Worm (Caenorhabditis elegans) whole organism, L1 larva: ENCODE results near the gene bath-38.
A peak's percentile ranks its signal among the peaks of the same experiment; 100 is the strongest.

Source experiments
- C04F5.9 ChIP-seq: sonication (generic microtip); optimal IDR thresholded peaks from 2 replicates; lab custom pipeline; 2016; ENCODE audit warnings: missing genetic modification characterization, missing compliant biosample characterization
- C16A3.4 ChIP-seq: fragments of 150-350 bp; optimal IDR thresholded peaks from 2 replicates; lab custom pipeline; 2014; ENCODE audit warnings: missing biosample characterization, missing genetic modification characterization
- F16B12.6 ChIP-seq: fragments of 150-350 bp; optimal IDR thresholded peaks from 2 replicates; lab custom pipeline; 2014; ENCODE audit warnings: missing biosample characterization, missing genetic modification characterization
- blmp-1 ChIP-seq: fragments of 150-350 bp; optimal IDR thresholded peaks from 2 replicates; lab custom pipeline; 2014; ENCODE audit warnings: missing biosample characterization, missing genetic modification characterization
- ceh-8 ChIP-seq: fragments of 200-800 bp; sonication (Bioruptor generic); optimal IDR thresholded peaks from 2 replicates; lab custom pipeline; 2018; ENCODE audit warnings: mild to moderate bottlenecking, missing genetic modification characterization, moderate library complexity, missing compliant biosample characterization
- ceh-82 ChIP-seq, 3 experiments: fragments of 150-350 bp in 1 of 3; sonication (generic microtip) in 2 of 3; optimal IDR thresholded peaks; 2 replicates each; lab custom pipeline; 2014 to 2017; ENCODE audit warnings: missing biosample characterization in 3 of 3, missing genetic modification characterization in 3 of 3
- ceh-88 ChIP-seq: fragments of 200-800 bp; sonication (Bioruptor generic); IDR thresholded peaks from 2 replicates; pipeline ENCODE4 v1.3.6; 2022; ENCODE audit warnings: missing genetic modification characterization, missing compliant biosample characterization
- ceh-90 ChIP-seq: sonication (generic microtip); optimal IDR thresholded peaks from 2 replicates; lab custom pipeline; 2016; ENCODE audit warnings: missing genetic modification characterization, missing compliant biosample characterization
- dpl-1 ChIP-seq, 3 experiments: fragments of 150-350 bp in 2 of 3; sonication (generic microtip) in 1 of 3; optimal IDR thresholded peaks; 2 replicates each; lab custom pipeline; 2014 to 2017; ENCODE audit warnings: missing biosample characterization in 3 of 3, missing genetic modification characterization in 3 of 3, missing genetic modification reagents in 3 of 3
- efl-1 ChIP-seq, 4 experiments: fragments of 150-350 bp; optimal IDR thresholded peaks in 3 of 4; peaks in 1 of 4; 1 replicate in 1 of 4; 2 replicates in 3 of 4; lab custom pipeline; 2014; ENCODE audit warnings: missing biosample characterization in 2 of 4, missing genetic modification characterization in 2 of 4, missing genetic modification reagents in 2 of 4
- egl-13 ChIP-seq: sonication (generic microtip); optimal IDR thresholded peaks from 2 replicates; lab custom pipeline; 2016; ENCODE audit warnings: missing genotype, missing genetic modification reagents, missing genetic modification characterization, missing compliant biosample characterization
- egl-27 ChIP-seq, 2 experiments: fragments of 150-350 bp in 1 of 2; sonication (generic microtip); optimal IDR thresholded peaks; 3 replicates each; lab custom pipeline; 2017 to 2018; ENCODE audit warnings: missing biosample characterization in 2 of 2, missing genetic modification characterization in 2 of 2, missing genetic modification reagents in 2 of 2
- elt-2 ChIP-seq: sonication (generic microtip); optimal IDR thresholded peaks from 2 replicates; lab custom pipeline; 2016; ENCODE audit warnings: missing genetic modification characterization, mild to moderate bottlenecking, inconsistent platforms, missing compliant biosample characterization, missing genetic modification reagents
- elt-3 ChIP-seq, 6 experiments: fragments of 150-350 bp in 1 of 6; sonication (generic microtip); optimal IDR thresholded peaks; 2 replicates each; lab custom pipeline; 2017 to 2018; ENCODE audit warnings: missing biosample characterization in 6 of 6, missing genetic modification characterization in 6 of 6, inconsistent platforms in 1 of 6
- fkh-4 ChIP-seq: sonication (generic microtip); optimal IDR thresholded peaks from 2 replicates; lab custom pipeline; 2016; ENCODE audit warnings: missing compliant biosample characterization, missing genetic modification characterization, borderline replicate concordance
- fkh-8 ChIP-seq: sonication (generic microtip); optimal IDR thresholded peaks from 2 replicates; lab custom pipeline; 2016; ENCODE audit warnings: mild to moderate bottlenecking, missing genetic modification characterization, missing compliant biosample characterization
- fos-1 ChIP-seq: fragments of 150-350 bp; optimal IDR thresholded peaks from 2 replicates; lab custom pipeline; 2014; ENCODE audit warnings: missing biosample characterization, missing genetic modification characterization
- grh-1 ChIP-seq: fragments of 200-800 bp; sonication (Bioruptor generic); IDR thresholded peaks from 2 replicates; pipeline ENCODE4 v1.3.6; 2022; ENCODE audit warnings: missing genetic modification reagents, missing genetic modification characterization, missing compliant biosample characterization
- irx-1 ChIP-seq: sonication (generic microtip); optimal IDR thresholded peaks from 2 replicates; lab custom pipeline; 2016; ENCODE audit warnings: missing genetic modification characterization, missing compliant biosample characterization
- isw-1 ChIP-seq: fragments of 200-800 bp; sonication (Bioruptor generic); IDR thresholded peaks from 2 replicates; pipeline ENCODE4 v1.3.6; 2022; ENCODE audit warnings: missing genetic modification characterization, missing compliant biosample characterization
- jun-1 ChIP-seq: fragments of 150-350 bp; optimal IDR thresholded peaks from 2 replicates; lab custom pipeline; 2014; ENCODE audit warnings: missing biosample characterization, missing genetic modification reagents, missing genetic modification characterization
- lin-13 ChIP-seq: fragments of 150-350 bp; optimal IDR thresholded peaks from 2 replicates; lab custom pipeline; 2014; ENCODE audit warnings: missing biosample characterization, missing genetic modification reagents, missing genetic modification characterization
- lin-35 ChIP-seq, 2 experiments: fragments of 150-350 bp; optimal IDR thresholded peaks; 2 replicates each; lab custom pipeline; 2014; ENCODE audit warnings: missing biosample characterization in 2 of 2, missing genetic modification characterization in 2 of 2, missing genetic modification reagents in 2 of 2
- lin-39 ChIP-seq: fragments of 150-350 bp; optimal IDR thresholded peaks from 2 replicates; lab custom pipeline; 2014; ENCODE audit warnings: missing biosample characterization, missing genetic modification reagents, missing genetic modification characterization
- lir-3 ChIP-seq: sonication (generic microtip); optimal IDR thresholded peaks from 2 replicates; lab custom pipeline; 2016; ENCODE audit warnings: mild to moderate bottlenecking, missing genetic modification characterization, moderate library complexity, missing compliant biosample characterization; ENCODE audit not compliant: poor library complexity
- mab-9 ChIP-seq: fragments of 200-800 bp; sonication (Bioruptor generic); IDR thresholded peaks from 2 replicates; pipeline ENCODE4 v1.3.6; 2022; ENCODE audit warnings: missing genetic modification reagents, missing genetic modification characterization, missing compliant biosample characterization
- mdl-1 ChIP-seq, 2 experiments: fragments of 150-350 bp; optimal IDR thresholded peaks; 2 replicates each; lab custom pipeline; 2014 to 2017; ENCODE audit warnings: missing biosample characterization in 2 of 2, missing genetic modification characterization in 2 of 2, inconsistent platforms in 1 of 2
- mep-1 ChIP-seq: fragments of 150-350 bp; optimal IDR thresholded peaks from 2 replicates; lab custom pipeline; 2014; ENCODE audit warnings: missing biosample characterization, missing genetic modification characterization
- nhr-11 ChIP-seq: fragments of 150-350 bp; optimal IDR thresholded peaks from 2 replicates; lab custom pipeline; 2014; ENCODE audit warnings: missing biosample characterization, missing genetic modification characterization
- nhr-19 ChIP-seq: fragments of 200-800 bp; sonication (Bioruptor generic); conservative IDR thresholded peaks from 2 replicates; pipeline ENCODE4 v1.3.6; 2022; ENCODE audit warnings: missing genetic modification characterization, missing compliant biosample characterization
- nhr-20 ChIP-seq: sonication (generic microtip); optimal IDR thresholded peaks from 2 replicates; lab custom pipeline; 2016; ENCODE audit warnings: mild to moderate bottlenecking, missing genetic modification characterization, missing compliant biosample characterization
- nhr-237 ChIP-seq: fragments of 150-350 bp; optimal IDR thresholded peaks from 2 replicates; lab custom pipeline; 2014; ENCODE audit warnings: missing biosample characterization, missing genetic modification characterization
- nhr-47 ChIP-seq: sonication (generic microtip); optimal IDR thresholded peaks from 2 replicates; lab custom pipeline; 2016; ENCODE audit warnings: mild to moderate bottlenecking, missing genetic modification characterization, moderate library complexity, missing compliant biosample characterization
- nhr-71 ChIP-seq: sonication (generic microtip); optimal IDR thresholded peaks from 2 replicates; lab custom pipeline; 2016; ENCODE audit warnings: mild to moderate bottlenecking, missing genetic modification characterization, moderate library complexity, missing compliant biosample characterization
- nhr-77 ChIP-seq: fragments of 150-350 bp; optimal IDR thresholded peaks from 2 replicates; lab custom pipeline; 2014; ENCODE audit warnings: missing biosample characterization, missing genetic modification characterization
- nhr-85 ChIP-seq: sonication (generic microtip); peaks from one replicate; lab custom pipeline; 2016; ENCODE audit warnings: missing genetic modification characterization, inconsistent platforms, missing compliant biosample characterization
- nhr-90 ChIP-seq: sonication (generic microtip); optimal IDR thresholded peaks from 2 replicates; lab custom pipeline; 2016; ENCODE audit warnings: mild to moderate bottlenecking, missing genetic modification characterization, missing compliant biosample characterization; ENCODE audit not compliant: poor library complexity
- rnt-1 ChIP-seq: sonication (generic microtip); optimal IDR thresholded peaks from 2 replicates; lab custom pipeline; 2016; ENCODE audit warnings: mild to moderate bottlenecking, missing genetic modification characterization, moderate library complexity, missing compliant biosample characterization
- snpc-4 ChIP-seq: fragments of 150-350 bp; optimal IDR thresholded peaks from 2 replicates; lab custom pipeline; 2014; ENCODE audit warnings: missing biosample characterization, missing genetic modification characterization
- snu-23 ChIP-seq: sonication (generic microtip); optimal IDR thresholded peaks from 2 replicates; lab custom pipeline; 2016; ENCODE audit warnings: missing genetic modification characterization, missing compliant biosample characterization
- sox-4 ChIP-seq: sonication (generic microtip); optimal IDR thresholded peaks from 2 replicates; lab custom pipeline; 2016; ENCODE audit warnings: missing genetic modification characterization, missing compliant biosample characterization
- swsn-7 ChIP-seq: sonication (generic microtip); optimal IDR thresholded peaks from 2 replicates; lab custom pipeline; 2016; ENCODE audit warnings: missing genetic modification characterization, missing compliant biosample characterization
- tbx-2 ChIP-seq: sonication (generic microtip); optimal IDR thresholded peaks from 2 replicates; lab custom pipeline; 2016; ENCODE audit warnings: missing genetic modification characterization, missing compliant biosample characterization
- unc-130 ChIP-seq: fragments of 150-350 bp; optimal IDR thresholded peaks from 2 replicates; lab custom pipeline; 2017; ENCODE audit warnings: missing biosample characterization, missing genetic modification characterization, inconsistent platforms
- unc-86 ChIP-seq: sonication (generic microtip); optimal IDR thresholded peaks from 2 replicates; lab custom pipeline; 2016; ENCODE audit warnings: missing genetic modification characterization, missing compliant biosample characterization
- unc-98 ChIP-seq: fragments of 200-800 bp; sonication (Bioruptor generic); IDR thresholded peaks from 2 replicates; pipeline ENCODE4 v1.3.6; 2022; ENCODE audit warnings: missing genetic modification characterization, missing compliant biosample characterization
- xbp-1 ChIP-seq: sonication (generic microtip); optimal IDR thresholded peaks from 2 replicates; lab custom pipeline; 2016; ENCODE audit warnings: missing genetic modification characterization, missing compliant biosample characterization
- zip-4 ChIP-seq: fragments of 200-800 bp; sonication (Bioruptor generic); optimal IDR thresholded peaks from 2 replicates; lab custom pipeline; 2018; ENCODE audit warnings: mild to moderate bottlenecking, missing genetic modification characterization, moderate library complexity, missing compliant biosample characterization
- ztf-11 ChIP-seq, 2 experiments: sonication (generic microtip); optimal IDR thresholded peaks; 2 replicates each; lab custom pipeline; 2016 to 2017; ENCODE audit warnings: missing genetic modification characterization in 2 of 2, missing biosample characterization in 1 of 2, missing compliant biosample characterization in 1 of 2
- ztf-4 ChIP-seq: fragments of 150-350 bp; optimal IDR thresholded peaks from 2 replicates; lab custom pipeline; 2014; ENCODE audit warnings: missing biosample characterization, missing genetic modification characterization

The bath-38 gene

DNA sequence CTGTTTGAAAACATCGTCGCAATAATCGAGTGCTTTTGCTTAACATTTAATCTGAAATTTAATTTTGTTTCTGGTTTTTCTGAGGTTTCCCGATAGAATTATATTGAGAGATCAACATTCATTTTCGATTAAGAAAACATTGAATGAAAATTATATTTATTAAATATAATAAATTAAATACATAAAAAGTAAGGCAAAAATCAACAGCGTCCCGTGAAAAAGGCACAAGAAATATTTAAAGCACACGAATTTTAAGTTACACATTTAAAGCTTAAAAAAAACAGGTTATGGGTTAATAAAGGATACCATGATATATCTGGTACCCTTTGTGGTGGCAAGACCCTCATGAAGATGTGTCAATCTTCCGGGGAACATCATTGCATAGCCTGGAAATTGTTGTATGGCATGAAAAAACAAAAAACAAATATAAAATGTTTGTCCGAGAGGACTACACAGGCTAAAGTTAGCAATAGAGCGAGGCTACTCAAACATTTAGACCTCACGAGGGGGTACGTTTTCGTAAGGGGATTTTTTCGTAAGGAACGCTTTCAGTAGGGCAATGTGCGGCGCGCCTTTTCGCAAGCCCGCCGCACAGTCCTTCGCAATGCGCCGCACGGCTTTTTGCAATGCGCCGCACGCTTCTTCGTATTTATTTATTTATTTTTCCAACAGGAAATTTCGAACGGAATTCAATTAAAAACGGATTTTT is 11.8 kb downstream of the bath-38 start, which contains the start of gene mtcu-2:
Gene mtcu-2, minus strand, starts transcription at position 51 of the 709 bp plus-strand sequence.
- peak; percentile 91 for TF ChIP-seq nhr-71 (tag; lab: Kevin White, UChicago)
- peak; percentile 91 for TF ChIP-seq rnt-1 (tag; lab: Kevin White, UChicago)
- TF ChIP-seq ztf-4 (tag; lab: Kevin White, UChicago) = peak; percentile 5
- peak; percentile 84 for TF ChIP-seq nhr-90 (tag; lab: Kevin White, UChicago)
- peak; percentile 64 for TF ChIP-seq nhr-11 (tag; lab: Kevin White, UChicago)
- TF ChIP-seq C04F5.9 = peak; percentile 61
- peak in 3 of 6 experiments; percentile 27 to 76 (median 30) for TF ChIP-seq elt-3 (tag; optimal IDR thresholded peaks at IDR 0.05; lab: Kevin White, UChicago)
- peak; percentile 98 for TF ChIP-seq grh-1 (GFP tag; lab: Robert Waterston, UW)
- peak; percentile 79 for TF ChIP-seq jun-1 (tag; lab: Kevin White, UChicago)
- peak; percentile 98 for TF ChIP-seq nhr-19 (GFP tag; lab: Robert Waterston, UW)
- peak; percentile 12 for TF ChIP-seq fkh-4 (tag; lab: Kevin White, UChicago)
- peak; percentile 80 to 81 for TF ChIP-seq efl-1 (optimal IDR thresholded peaks at IDR 0.05; lab: Kevin White, UChicago)
- TF ChIP-seq efl-1 (GFP tag; optimal IDR thresholded peaks at IDR 0.05 in 1 of 2; lab: Kevin White, UChicago) = peak; percentile 71 to 97
- TF ChIP-seq swsn-7 = peak; percentile 87
- TF ChIP-seq dpl-1 (GFP tag; optimal IDR thresholded peaks at IDR 0.05; lab: Kevin White, UChicago) = peak; percentile 51 to 72 (median 65)
- peak; percentile 84 for TF ChIP-seq xbp-1 (tag; lab: Kevin White, UChicago)
- peak; percentile 79 for TF ChIP-seq lir-3
- peak; percentile 53 for TF ChIP-seq unc-130 (tag; lab: Kevin White, UChicago)
- TF ChIP-seq ceh-90 (tag; lab: Kevin White, UChicago) = peak; percentile 27
- peak; percentile 79 for TF ChIP-seq fkh-8
- peak in 1 of 2 experiments; percentile 45 for TF ChIP-seq mdl-1 (tag; optimal IDR thresholded peaks at IDR 0.05; lab: Kevin White, UChicago)
- TF ChIP-seq snu-23 (GFP tag; lab: Kevin White, UChicago) = peak; percentile 79
- peak in 1 of 2 experiments; percentile 83 for TF ChIP-seq ztf-11 (tag; optimal IDR thresholded peaks at IDR 0.05; lab: Kevin White, UChicago)
- peak; percentile 84 for TF ChIP-seq nhr-20 (tag; lab: Kevin White, UChicago)
- peak; percentile 76 for TF ChIP-seq mep-1 (tag; lab: Kevin White, UChicago)
- peak; percentile 64 for TF ChIP-seq egl-13 (tag; lab: Kevin White, UChicago)
- TF ChIP-seq isw-1 (GFP tag; lab: Robert Waterston, UW) = peak; percentile 99
- peak; percentile 85 for TF ChIP-seq unc-86 (tag; lab: Kevin White, UChicago)
- TF ChIP-seq lin-13 (GFP tag; lab: Kevin White, UChicago) = peak; percentile 46
- TF ChIP-seq elt-2 = peak; percentile 0
- peak; percentile 97 for TF ChIP-seq mab-9 (GFP tag; lab: Robert Waterston, UW)
- TF ChIP-seq nhr-85 (tag; lab: Kevin White, UChicago) = peak; percentile 96
- TF ChIP-seq nhr-47 (tag; lab: Kevin White, UChicago) = peak; percentile 90
- peak; percentile 74 to 84 for TF ChIP-seq lin-35 (GFP tag; optimal IDR thresholded peaks at IDR 0.05; lab: Kevin White, UChicago)
- peak; percentile 24 for TF ChIP-seq nhr-237 (tag; lab: Kevin White, UChicago)
- TF ChIP-seq lin-39 = peak; percentile 39
- TF ChIP-seq blmp-1 (tag; lab: Kevin White, UChicago) = peak; percentile 59
- peak; percentile 90 for TF ChIP-seq unc-98 (GFP tag; lab: Robert Waterston, UW)
- TF ChIP-seq ceh-8 (GFP tag; lab: Kevin White, UChicago) = peak; percentile 10
- peak; percentile 85 for TF ChIP-seq tbx-2
- peak; percentile 47 for TF ChIP-seq snpc-4 (tag; lab: Kevin White, UChicago)
- peak; percentile 71 for TF ChIP-seq sox-4 (tag; lab: Kevin White, UChicago)
- TF ChIP-seq egl-27 (tag; optimal IDR thresholded peaks at IDR 0.05; lab: Kevin White, UChicago) = peak in 1 of 2 experiments; percentile 2
- peak; percentile 60 for TF ChIP-seq nhr-77 (tag; lab: Kevin White, UChicago)
- TF ChIP-seq ceh-82 (tag; optimal IDR thresholded peaks at IDR 0.05; lab: Kevin White, UChicago) = peak; percentile 82 to 88 (median 83)
- TF ChIP-seq ceh-88 (GFP tag; lab: Robert Waterston, UW) = peak; percentile 98
- TF ChIP-seq fos-1 (tag; lab: Kevin White, UChicago) = peak; percentile 6
- TF ChIP-seq zip-4 = peak; percentile 43
- peak; percentile 52 for TF ChIP-seq F16B12.6 (tag; lab: Kevin White, UChicago)
- TF ChIP-seq C16A3.4 (tag; lab: Kevin White, UChicago) = peak; percentile 80
- peak; percentile 62 for TF ChIP-seq irx-1
